1 fruit fly cellular context compared by ENCODE assay signal in the genomic region with DNA sequence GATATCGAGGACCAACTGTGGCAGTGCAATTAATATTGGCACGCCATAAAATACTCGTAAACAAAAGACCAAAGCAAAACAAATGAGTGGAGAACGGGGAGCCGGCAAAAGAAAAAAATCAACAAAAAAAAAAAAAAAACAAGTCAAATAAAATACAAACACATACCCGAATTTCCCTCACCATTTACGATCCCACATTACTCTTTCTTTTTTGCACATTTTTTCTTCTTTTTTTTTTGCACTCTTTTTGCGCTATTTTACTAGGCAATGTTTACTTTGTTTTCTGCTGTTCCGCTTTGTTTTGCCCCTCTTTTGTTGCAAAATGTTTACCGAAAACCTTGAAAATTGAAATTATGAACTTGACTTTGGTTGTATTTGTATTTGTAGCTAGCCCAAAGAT.
TF ChIP-seq lines count a peak whose summit lies in the region.

No protein-coding gene starts in this region.

TF ChIP-seq in whole organism, prepupa, 60 proteins besides CTCF, POLR2A, EP300 and RAD21 (continued from another document):
- no peak for TF ChIP-seq Ets21C (GFP tag; optimal IDR thresholded peaks at IDR 0.05; lab: Kevin White, UChicago)
- no peak for TF ChIP-seq ss (GFP tag; optimal IDR thresholded peaks at IDR 0.05; lab: Kevin White, UChicago)
- 0 out of 3 replicates have a peak, but pooled peaks have one; percentile 20 for TF ChIP-seq eg (GFP tag; IDR thresholded peaks at IDR 0.05; lab: Robert Waterston, UW)
- TF ChIP-seq Hr38 (GFP tag; optimal IDR thresholded peaks at IDR 0.05; lab: Kevin White, UChicago) = no peak
- TF ChIP-seq CG4318 (GFP tag; optimal IDR thresholded peaks at IDR 0.05; lab: Kevin White, UChicago) = no peak
- TF ChIP-seq cyc (GFP tag; optimal IDR thresholded peaks at IDR 0.05; lab: Kevin White, UChicago) = no peak
- no peak for TF ChIP-seq CG8632 (GFP tag; optimal IDR thresholded peaks at IDR 0.05; lab: Kevin White, UChicago)
- TF ChIP-seq lz (GFP tag; optimal IDR thresholded peaks at IDR 0.05; lab: Kevin White, UChicago) = no peak
- TF ChIP-seq topi (GFP tag; optimal IDR thresholded peaks at IDR 0.05; lab: Kevin White, UChicago) = no peak
- TF ChIP-seq CG3032 (tag; optimal IDR thresholded peaks at IDR 0.05; lab: Kevin White, UChicago) = no peak
- TF ChIP-seq CG34406 (GFP tag; optimal IDR thresholded peaks at IDR 0.05; lab: Kevin White, UChicago) = no peak
- peak in 1 of 2 experiments; percentile 2 for TF ChIP-seq salr (GFP tag; optimal IDR thresholded peaks at IDR 0.05; lab: Kevin White, UChicago)
- peak; percentile 34; the same call in 1 of the 3 replicates for TF ChIP-seq CG8119 (GFP tag; IDR thresholded peaks at IDR 0.05; lab: Robert Waterston, UW)
- TF ChIP-seq Ets96B (tag; optimal IDR thresholded peaks at IDR 0.05; lab: Kevin White, UChicago) = no peak
- TF ChIP-seq net (GFP tag; optimal IDR thresholded peaks at IDR 0.05; lab: Kevin White, UChicago) = no peak
